Worm (Caenorhabditis elegans) whole organism, mixed stage, embryonic: Measurements from ENCODE around the gene clec-260.

Experiments
- M03D4.4 ChIP-seq: sonication (generic microtip); optimal IDR thresholded peaks from 2 replicates; lab custom pipeline; 2017; ENCODE audit warnings: mild to moderate bottlenecking, missing genetic modification characterization, missing compliant biosample characterization
- bed-3 ChIP-seq: fragments of 200-800 bp; sonication (Bioruptor generic); optimal IDR thresholded peaks from 3 replicates; lab custom pipeline; 2018; ENCODE audit warnings: mild to moderate bottlenecking, missing genetic modification characterization, moderate library complexity, missing compliant biosample characterization
- blmp-1 ChIP-seq: fragments of 150-350 bp; optimal IDR thresholded peaks from 2 replicates; lab custom pipeline; 2014; ENCODE audit warnings: missing biosample characterization, missing genetic modification characterization
- ceh-43 ChIP-seq: fragments of 200-800 bp; sonication (Bioruptor generic); optimal IDR thresholded peaks from 2 replicates; lab custom pipeline; 2018; ENCODE audit warnings: mild to moderate bottlenecking, missing genetic modification characterization, moderate library complexity, missing compliant biosample characterization
- ceh-83 ChIP-seq: fragments of 200-800 bp; sonication (Bioruptor generic); optimal IDR thresholded peaks from 2 replicates; lab custom pipeline; 2018; ENCODE audit warnings: mild to moderate bottlenecking, missing genetic modification characterization, missing compliant biosample characterization
- ces-1 ChIP-seq: fragments of 150-350 bp; optimal IDR thresholded peaks from 2 replicates; lab custom pipeline; 2014; ENCODE audit warnings: missing biosample characterization, missing genetic modification reagents, missing genetic modification characterization
- cnd-1 ChIP-seq: fragments of 200-800 bp; sonication (Bioruptor generic); optimal IDR thresholded peaks from 2 replicates; lab custom pipeline; 2018; ENCODE audit warnings: mild to moderate bottlenecking, missing genetic modification characterization, missing compliant biosample characterization
- elt-1 ChIP-seq: sonication (generic microtip); optimal IDR thresholded peaks from 2 replicates; lab custom pipeline; 2017; ENCODE audit warnings: missing genetic modification characterization, mild to moderate bottlenecking, missing compliant biosample characterization, antibody characterized with exemption, moderate library complexity, borderline replicate concordance; ENCODE audit not compliant: insufficient read depth
- elt-3 ChIP-seq: fragments of 150-350 bp; optimal IDR thresholded peaks from 2 replicates; lab custom pipeline; 2014; ENCODE audit warnings: missing biosample characterization, missing genetic modification characterization
- flh-1 ChIP-seq: fragments of 200-800 bp; sonication (Bioruptor generic); optimal IDR thresholded peaks from 2 replicates; lab custom pipeline; 2018; ENCODE audit warnings: mild to moderate bottlenecking, missing genetic modification characterization, moderate library complexity, missing compliant biosample characterization
- ham-2 ChIP-seq: fragments of 200-800 bp; sonication (Bioruptor generic); optimal IDR thresholded peaks from 2 replicates; lab custom pipeline; 2018; ENCODE audit warnings: mild to moderate bottlenecking, missing genetic modification characterization, missing compliant biosample characterization
- hlh-1 ChIP-seq: fragments of 150-350 bp; optimal IDR thresholded peaks from 2 replicates; lab custom pipeline; 2014; ENCODE audit warnings: missing biosample characterization, missing genetic modification reagents, missing genetic modification characterization
- lin-13 ChIP-seq: fragments of 150-350 bp; optimal IDR thresholded peaks from 2 replicates; lab custom pipeline; 2014; ENCODE audit warnings: missing biosample characterization, missing genetic modification characterization
- lin-32 ChIP-seq: fragments of 200-800 bp; sonication (Bioruptor generic); optimal IDR thresholded peaks from 2 replicates; lab custom pipeline; 2018; ENCODE audit warnings: mild to moderate bottlenecking, missing genetic modification characterization, missing compliant biosample characterization
- mab-5 ChIP-seq: fragments of 150-350 bp; optimal IDR thresholded peaks from 2 replicates; lab custom pipeline; 2014; ENCODE audit warnings: missing biosample characterization, missing genetic modification characterization
- mep-1 ChIP-seq: fragments of 150-350 bp; optimal IDR thresholded peaks from 2 replicates; lab custom pipeline; 2017; ENCODE audit warnings: missing biosample characterization, missing genetic modification reagents, missing genetic modification characterization, inconsistent platforms
- mls-2 ChIP-seq: sonication (generic microtip); optimal IDR thresholded peaks from 2 replicates; lab custom pipeline; 2016; ENCODE audit warnings: mild to moderate bottlenecking, missing genetic modification characterization, moderate library complexity, missing compliant biosample characterization
- nhr-12 ChIP-seq: fragments of 150-350 bp; optimal IDR thresholded peaks from 2 replicates; lab custom pipeline; 2014; ENCODE audit warnings: missing biosample characterization, missing genetic modification characterization
- nhr-2 ChIP-seq: fragments of 150-350 bp; optimal IDR thresholded peaks from 2 replicates; lab custom pipeline; 2014; ENCODE audit warnings: missing biosample characterization, missing genetic modification characterization
- nhr-237 ChIP-seq: fragments of 150-350 bp; optimal IDR thresholded peaks from 2 replicates; lab custom pipeline; 2014; ENCODE audit warnings: missing biosample characterization, missing genetic modification characterization
- nhr-76 ChIP-seq: sonication (generic microtip); optimal IDR thresholded peaks from 2 replicates; lab custom pipeline; 2017; ENCODE audit warnings: missing biosample characterization, missing genetic modification characterization
- pha-4 ChIP-seq: fragments of 150-350 bp; optimal IDR thresholded peaks from 2 replicates; lab custom pipeline; 2018; ENCODE audit warnings: missing biosample characterization, missing genetic modification reagents, missing genetic modification characterization
- sem-2 ChIP-seq: fragments of 200-800 bp; sonication (Bioruptor generic); optimal IDR thresholded peaks from 2 replicates; lab custom pipeline; 2018; ENCODE audit warnings: mild to moderate bottlenecking, missing genetic modification characterization, missing compliant biosample characterization
- snpc-4 ChIP-seq: fragments of 150-350 bp; optimal IDR thresholded peaks from 2 replicates; lab custom pipeline; 2014; ENCODE audit warnings: missing biosample characterization, missing genetic modification characterization
- sptf-1 ChIP-seq: sonication (generic microtip); optimal IDR thresholded peaks from 2 replicates; lab custom pipeline; 2017; ENCODE audit warnings: mild to moderate bottlenecking, missing genetic modification characterization, moderate library complexity, missing compliant biosample characterization
- tbx-8 ChIP-seq: fragments of 200-800 bp; sonication (Bioruptor generic); optimal IDR thresholded peaks from 2 replicates; lab custom pipeline; 2018; ENCODE audit warnings: mild to moderate bottlenecking, missing genetic modification characterization, moderate library complexity, missing compliant biosample characterization
- unc-120 ChIP-seq: sonication (generic microtip); optimal IDR thresholded peaks from 2 replicates; lab custom pipeline; 2017; ENCODE audit warnings: missing genetic modification characterization, missing compliant biosample characterization; ENCODE audit not compliant: poor library complexity, severe bottlenecking
- unc-39 ChIP-seq: fragments of 150-350 bp; optimal IDR thresholded peaks from 2 replicates; lab custom pipeline; 2014; ENCODE audit warnings: missing biosample characterization, missing genetic modification characterization
- unc-62 ChIP-seq: fragments of 150-350 bp; optimal IDR thresholded peaks from 2 replicates; lab custom pipeline; 2014; ENCODE audit warnings: missing biosample characterization, missing genetic modification reagents, missing genetic modification characterization
- zip-8 ChIP-seq: fragments of 150-350 bp; optimal IDR thresholded peaks from 2 replicates; lab custom pipeline; 2014; ENCODE audit warnings: missing biosample characterization, missing genetic modification characterization
- ztf-11 ChIP-seq: fragments of 150-350 bp; optimal IDR thresholded peaks from 2 replicates; lab custom pipeline; 2014; ENCODE audit warnings: missing biosample characterization, missing genetic modification characterization

The clec-260 gene

DNA sequence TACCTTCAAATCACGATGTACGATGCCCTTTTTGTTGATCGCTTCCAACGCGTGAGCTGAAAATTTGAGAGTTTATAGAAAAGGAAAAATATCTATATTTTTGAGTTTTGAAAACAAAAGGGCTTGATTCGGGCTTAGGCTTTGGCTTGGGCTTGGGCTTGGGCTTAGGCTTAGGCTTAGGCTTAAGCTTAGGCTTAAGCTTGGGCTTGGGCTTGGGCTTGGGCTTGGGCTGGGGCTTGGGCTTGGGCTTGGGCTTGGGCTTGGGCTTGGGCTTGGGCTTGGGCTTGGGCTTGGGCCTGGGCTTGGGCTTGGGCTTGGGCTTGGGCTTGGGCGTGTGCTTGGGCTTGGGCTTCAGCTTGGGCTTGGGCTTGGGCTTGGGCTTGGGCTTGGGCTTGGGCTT is 16.1 kb upstream of the clec-260 start:
- TF ChIP-seq bed-3 (GFP tag; lab: Kevin White, UChicago) (no peak), sptf-1 (peak; percentile 3), mls-2 (no peak), tbx-8 (no peak), pha-4 (tag; lab: Kevin White, UChicago) (no peak), unc-39 (tag; lab: Kevin White, UChicago) (no peak), flh-1 (GFP tag; lab: Kevin White, UChicago) (no peak), unc-62 (GFP tag; lab: Kevin White, UChicago) (no peak), M03D4.4 (no peak)

DNA sequence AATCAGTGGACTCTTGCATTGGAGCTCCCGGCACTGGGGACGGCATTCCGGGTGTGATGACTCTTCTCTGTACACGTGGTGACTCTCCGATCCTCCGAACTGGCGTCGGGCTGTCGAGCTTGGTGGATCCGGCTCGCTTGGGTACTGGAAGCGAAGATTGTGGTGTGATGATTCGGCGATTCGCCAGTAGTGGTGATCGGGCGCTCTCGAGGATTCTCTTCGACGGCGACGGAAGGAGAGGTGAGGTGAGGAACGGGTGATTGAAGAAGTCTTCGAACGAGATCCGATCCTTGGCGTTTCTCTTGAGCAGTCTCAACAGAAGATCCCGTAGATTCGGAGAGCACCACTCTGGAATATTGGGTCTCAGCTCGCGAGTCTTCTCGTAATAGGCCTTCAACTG is 14.5 kb upstream of the clec-260 start:
- no peak for TF ChIP-seq elt-3
- TF ChIP-seq lin-13 (tag; lab: Kevin White, UChicago) = no peak
- no peak for TF ChIP-seq blmp-1 (tag; lab: Kevin White, UChicago)
- no peak for TF ChIP-seq ces-1 (GFP tag; lab: Kevin White, UChicago)
- TF ChIP-seq hlh-1 = no peak
- no peak for TF ChIP-seq mls-2
- no peak for TF ChIP-seq lin-32 (GFP tag; lab: Kevin White, UChicago)
- no peak for TF ChIP-seq ceh-43 (GFP tag; lab: Kevin White, UChicago)
- TF ChIP-seq elt-1 = no peak
- TF ChIP-seq bed-3 (GFP tag; lab: Kevin White, UChicago) = no peak
- TF ChIP-seq M03D4.4 = no peak
- TF ChIP-seq ztf-11 (tag; lab: Kevin White, UChicago) = no peak

DNA sequence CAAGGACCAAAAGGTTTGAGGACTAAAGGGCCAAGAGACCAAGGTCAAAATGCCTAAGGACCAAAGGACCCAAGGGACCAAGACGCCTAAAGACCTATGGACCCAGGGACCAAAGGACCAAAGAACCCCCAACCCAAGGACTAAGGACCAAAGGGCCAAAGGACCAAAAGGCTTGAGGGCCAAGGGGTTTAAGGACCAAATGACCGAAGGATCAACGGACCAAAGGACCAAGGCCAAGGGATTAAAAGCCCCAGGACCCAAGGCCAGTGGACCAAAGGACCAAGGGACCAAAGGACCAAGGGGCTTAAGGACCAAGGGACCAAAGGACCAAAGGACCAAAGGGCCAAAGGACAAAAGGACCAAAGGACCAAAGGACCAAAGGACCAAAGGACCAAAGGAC is 13.7 kb upstream of the clec-260 start:
- no peak for TF ChIP-seq elt-3
- no peak for TF ChIP-seq unc-39 (tag; lab: Kevin White, UChicago)
- TF ChIP-seq ham-2 (GFP tag; lab: Kevin White, UChicago) = no peak
- no peak for TF ChIP-seq sem-2
- no peak for TF ChIP-seq nhr-12 (tag; lab: Kevin White, UChicago)
- no peak for TF ChIP-seq ceh-83 (GFP tag; lab: Kevin White, UChicago)
- TF ChIP-seq bed-3 (GFP tag; lab: Kevin White, UChicago) = no peak
- TF ChIP-seq mab-5 (tag; lab: Kevin White, UChicago) = no peak
- TF ChIP-seq pha-4 (tag; lab: Kevin White, UChicago) = no peak
- no peak for TF ChIP-seq cnd-1
- TF ChIP-seq tbx-8 = no peak
- TF ChIP-seq ceh-43 (GFP tag; lab: Kevin White, UChicago) = no peak
- no peak for TF ChIP-seq nhr-237 (tag; lab: Kevin White, UChicago)
- no peak for TF ChIP-seq hlh-1
- no peak for TF ChIP-seq mls-2
- TF ChIP-seq mep-1 = no peak
- TF ChIP-seq snpc-4 (tag; lab: Kevin White, UChicago) = no peak
- no peak for TF ChIP-seq lin-13 (tag; lab: Kevin White, UChicago)

DNA sequence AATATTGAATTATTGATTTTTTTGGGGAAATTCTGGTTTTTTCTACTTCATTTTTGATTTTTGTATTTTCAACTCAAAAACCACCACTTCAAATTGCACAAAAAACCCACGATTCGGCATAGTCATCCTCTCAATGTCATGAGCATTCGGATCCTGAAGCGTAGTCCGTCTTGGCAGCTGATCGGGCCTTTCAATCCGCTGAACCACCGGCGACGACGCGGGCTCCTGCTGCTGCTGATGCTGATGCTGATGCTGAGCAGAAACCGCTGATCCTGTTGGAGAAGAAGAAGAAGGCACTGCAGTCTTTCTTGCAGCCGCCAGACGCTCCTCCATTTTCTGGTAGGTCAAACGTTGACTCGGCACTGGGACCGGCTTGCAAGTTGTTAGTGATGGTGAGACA is 13.0 kb upstream of the clec-260 start:
- TF ChIP-seq unc-62 (GFP tag; lab: Kevin White, UChicago) (no peak), pha-4 (tag; lab: Kevin White, UChicago) (no peak), nhr-76 (tag; lab: Kevin White, UChicago) (no peak), ham-2 (GFP tag; lab: Kevin White, UChicago) (no peak), sptf-1 (no peak), hlh-1 (no peak), sem-2 (no peak), nhr-2 (no peak)

DNA sequence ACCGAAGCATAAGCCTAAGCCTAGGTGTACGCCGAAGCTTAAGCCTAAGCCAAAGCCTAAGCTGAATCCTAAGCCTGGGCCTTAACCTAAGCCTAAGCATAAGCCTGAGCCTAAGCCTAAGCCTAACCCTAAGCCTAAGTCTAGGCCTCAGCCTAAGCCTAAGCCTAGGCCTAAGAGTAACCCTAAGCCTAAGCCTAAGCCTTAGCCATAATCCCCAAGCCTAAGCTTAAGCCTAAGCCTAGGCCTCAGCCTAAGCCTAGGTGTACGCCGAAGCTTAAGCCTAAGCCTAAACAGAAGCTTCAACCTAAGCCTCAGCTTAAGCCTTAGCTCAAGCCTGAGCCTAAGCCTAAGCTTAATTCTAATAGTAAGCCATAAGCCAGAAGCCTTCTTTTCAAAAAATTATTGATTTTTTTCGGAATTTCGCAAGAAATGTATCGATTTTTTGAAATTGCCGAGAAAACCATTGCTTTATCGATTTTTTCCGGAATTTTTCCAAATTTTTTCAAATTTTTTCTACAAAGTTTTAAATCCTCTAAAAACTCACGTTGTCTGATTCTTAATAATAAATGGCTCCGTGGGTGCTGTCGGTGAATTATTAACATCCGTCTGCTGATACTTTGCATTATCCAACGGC is 12.2 kb upstream of the clec-260 start:
- no peak for TF ChIP-seq nhr-12 (tag; lab: Kevin White, UChicago)
- TF ChIP-seq flh-1 (GFP tag; lab: Kevin White, UChicago) = no peak
- TF ChIP-seq ces-1 (GFP tag; lab: Kevin White, UChicago) = no peak
- no peak for TF ChIP-seq zip-8 (tag; lab: Kevin White, UChicago)
- peak; percentile 62 for TF ChIP-seq ham-2 (GFP tag; lab: Kevin White, UChicago)
- no peak for TF ChIP-seq unc-120 (tag; lab: Kevin White, UChicago)
